Worm (Caenorhabditis elegans) whole organism, L2 larva: ENCODE measurements around the gene C29F9.6.
"Not testable (repeated sequence)": the region's sequence is repeated elsewhere in the genome, so short reads cannot be mapped to it uniquely, and the experiment has no call there.

Source experiments
- C34F6.9 ChIP-seq: fragments of 150-350 bp; optimal IDR thresholded peaks from 2 replicates; lab custom pipeline; 2014; ENCODE audit warnings: missing biosample characterization, missing genetic modification characterization
- F13H6.1 ChIP-seq: sonication (generic microtip); optimal IDR thresholded peaks from 2 replicates; lab custom pipeline; 2016; ENCODE audit warnings: missing genetic modification characterization, missing compliant biosample characterization
- R02D3.7 ChIP-seq: fragments of 150-350 bp; optimal IDR thresholded peaks from 2 replicates; lab custom pipeline; 2014; ENCODE audit warnings: missing biosample characterization, missing genetic modification characterization
- Y55F3AM.14 ChIP-seq: fragments of 200-800 bp; sonication (Bioruptor generic); optimal IDR thresholded peaks from 2 replicates; lab custom pipeline; 2018; ENCODE audit warnings: mild to moderate bottlenecking, missing genetic modification characterization, missing compliant biosample characterization
- ZK546.5 ChIP-seq: sonication (generic microtip); optimal IDR thresholded peaks from 2 replicates; lab custom pipeline; 2017; ENCODE audit warnings: missing biosample characterization, missing genetic modification characterization
- alr-1 ChIP-seq: fragments of 150-350 bp; optimal IDR thresholded peaks from 2 replicates; lab custom pipeline; 2014; ENCODE audit warnings: missing biosample characterization, missing genetic modification characterization
- aly-2 ChIP-seq: fragments of 150-350 bp; optimal IDR thresholded peaks from 2 replicates; lab custom pipeline; 2014; ENCODE audit warnings: missing biosample characterization, missing genetic modification characterization
- ama-1 ChIP-seq: fragments of 150-350 bp; optimal IDR thresholded peaks from 2 replicates; lab custom pipeline; 2018; ENCODE audit warnings: inconsistent platforms
- blmp-1 ChIP-seq: sonication (generic microtip); optimal IDR thresholded peaks from 2 replicates; lab custom pipeline; 2017; ENCODE audit warnings: missing genetic modification characterization, mild to moderate bottlenecking, missing compliant biosample characterization, antibody characterized with exemption, moderate library complexity; ENCODE audit not compliant: insufficient read depth
- ceh-82 ChIP-seq: fragments of 150-350 bp; optimal IDR thresholded peaks from 2 replicates; lab custom pipeline; 2014; ENCODE audit warnings: missing biosample characterization, missing genetic modification characterization
- crh-2 ChIP-seq: sonication (generic microtip); optimal IDR thresholded peaks from 2 replicates; lab custom pipeline; 2017; ENCODE audit warnings: missing biosample characterization, missing genetic modification characterization
- dmd-4 ChIP-seq: sonication (generic microtip); optimal IDR thresholded peaks from 2 replicates; lab custom pipeline; 2017; ENCODE audit warnings: missing biosample characterization, missing genetic modification characterization
- egl-27 ChIP-seq: sonication (generic microtip); optimal IDR thresholded peaks from 3 replicates; lab custom pipeline; 2017; ENCODE audit warnings: missing biosample characterization, missing genetic modification reagents, missing genetic modification characterization
- elt-1 ChIP-seq: fragments of 150-350 bp; optimal IDR thresholded peaks from 2 replicates; lab custom pipeline; 2014; ENCODE audit warnings: missing biosample characterization, missing genetic modification characterization
- fos-1 ChIP-seq: fragments of 150-350 bp; optimal IDR thresholded peaks from 2 replicates; lab custom pipeline; 2014; ENCODE audit warnings: missing biosample characterization, missing genetic modification characterization
- gmeb-1 ChIP-seq: fragments of 150-350 bp; optimal IDR thresholded peaks from 2 replicates; lab custom pipeline; 2014; ENCODE audit warnings: missing biosample characterization, missing genetic modification characterization
- lin-11 ChIP-seq: fragments of 150-350 bp; sonication (generic microtip); optimal IDR thresholded peaks from 2 replicates; lab custom pipeline; 2014; ENCODE audit warnings: missing biosample characterization, missing genetic modification characterization, inconsistent platforms, mixed read lengths
- lin-13 ChIP-seq: fragments of 150-350 bp; optimal IDR thresholded peaks from 2 replicates; lab custom pipeline; 2014; ENCODE audit warnings: missing biosample characterization, missing genetic modification reagents, missing genetic modification characterization
- lin-39 ChIP-seq: fragments of 150-350 bp; optimal IDR thresholded peaks from 2 replicates; lab custom pipeline; 2014; ENCODE audit warnings: missing biosample characterization, missing genetic modification reagents, missing genetic modification characterization
- lsy-2 ChIP-seq, 2 experiments: fragments of 150-350 bp in 1 of 2; sonication (generic microtip) in 1 of 2; optimal IDR thresholded peaks; 2 replicates each; lab custom pipeline; 2014 to 2017; ENCODE audit warnings: missing biosample characterization in 2 of 2, missing genetic modification characterization in 2 of 2
- mab-5 ChIP-seq: fragments of 150-350 bp; optimal IDR thresholded peaks from 2 replicates; lab custom pipeline; 2014; ENCODE audit warnings: missing biosample characterization, missing genetic modification characterization
- mbf-1 ChIP-seq: sonication (generic microtip); optimal IDR thresholded peaks from 2 replicates; lab custom pipeline; 2017; ENCODE audit warnings: missing biosample characterization, missing genetic modification characterization
- mdl-1 ChIP-seq, 2 experiments: fragments of 150-350 bp in 1 of 2; sonication (generic microtip) in 1 of 2; optimal IDR thresholded peaks; 2 replicates each; lab custom pipeline; 2017; ENCODE audit warnings: missing biosample characterization in 2 of 2, missing genetic modification characterization in 2 of 2
- nhr-10 ChIP-seq: sonication (generic microtip); optimal IDR thresholded peaks from 2 replicates; lab custom pipeline; 2017; ENCODE audit warnings: missing biosample characterization, missing genetic modification characterization
- nhr-11 ChIP-seq: fragments of 150-350 bp; optimal IDR thresholded peaks from 2 replicates; lab custom pipeline; 2014; ENCODE audit warnings: missing biosample characterization, missing genetic modification characterization
- nhr-12 ChIP-seq: fragments of 150-350 bp; optimal IDR thresholded peaks from 2 replicates; lab custom pipeline; 2014; ENCODE audit warnings: missing biosample characterization, missing genetic modification characterization
- nhr-129 ChIP-seq: fragments of 150-350 bp; optimal IDR thresholded peaks from 2 replicates; lab custom pipeline; 2014; ENCODE audit warnings: missing biosample characterization, missing genetic modification characterization
- nhr-21 ChIP-seq: fragments of 150-350 bp; optimal IDR thresholded peaks from 2 replicates; lab custom pipeline; 2014; ENCODE audit warnings: missing biosample characterization, missing genetic modification characterization
- nhr-23 ChIP-seq: fragments of 150-350 bp; optimal IDR thresholded peaks from 2 replicates; lab custom pipeline; 2014; ENCODE audit warnings: missing biosample characterization, missing genetic modification reagents, missing genetic modification characterization
- nhr-237 ChIP-seq: fragments of 150-350 bp; optimal IDR thresholded peaks from 2 replicates; lab custom pipeline; 2014; ENCODE audit warnings: missing biosample characterization, missing genetic modification characterization
- nhr-25 ChIP-seq: fragments of 150-350 bp; sonication (generic microtip); optimal IDR thresholded peaks from 3 replicates; lab custom pipeline; 2014; ENCODE audit warnings: missing biosample characterization, missing genetic modification characterization
- nhr-6 ChIP-seq: fragments of 150-350 bp; optimal IDR thresholded peaks from 2 replicates; lab custom pipeline; 2014; ENCODE audit warnings: missing biosample characterization, missing genetic modification characterization
- nhr-77 ChIP-seq: fragments of 150-350 bp; optimal IDR thresholded peaks from 2 replicates; lab custom pipeline; 2014; ENCODE audit warnings: missing biosample characterization, missing genetic modification characterization
- peb-1 ChIP-seq: fragments of 150-350 bp; optimal IDR thresholded peaks from 2 replicates; lab custom pipeline; 2014; ENCODE audit warnings: missing biosample characterization, missing genetic modification characterization
- sem-4 ChIP-seq: fragments of 150-350 bp; optimal IDR thresholded peaks from 2 replicates; lab custom pipeline; 2014; ENCODE audit warnings: missing biosample characterization, missing genetic modification reagents, missing genetic modification characterization
- sma-9 ChIP-seq, 2 experiments: fragments of 150-350 bp in 1 of 2; sonication (generic microtip) in 1 of 2; optimal IDR thresholded peaks; 2 replicates each; lab custom pipeline; 2014 to 2016; ENCODE audit warnings: missing genetic modification characterization in 2 of 2, mild to moderate bottlenecking in 1 of 2, missing biosample characterization in 1 of 2, missing compliant biosample characterization in 1 of 2, missing genetic modification reagents in 1 of 2, moderate library complexity in 1 of 2
- snpc-4 ChIP-seq: fragments of 150-350 bp; optimal IDR thresholded peaks from 2 replicates; lab custom pipeline; 2014; ENCODE audit warnings: missing biosample characterization, missing genetic modification characterization
- unc-55 ChIP-seq: fragments of 150-350 bp; sonication (generic microtip); optimal IDR thresholded peaks from 3 replicates; lab custom pipeline; 2014; ENCODE audit warnings: missing biosample characterization, missing genetic modification reagents, missing genetic modification characterization
- unc-62 ChIP-seq: fragments of 150-350 bp; optimal IDR thresholded peaks from 2 replicates; lab custom pipeline; 2014; ENCODE audit warnings: missing biosample characterization, missing genetic modification reagents, missing genetic modification characterization
- zag-1 ChIP-seq: fragments of 150-350 bp; optimal IDR thresholded peaks from 2 replicates; lab custom pipeline; 2014; ENCODE audit warnings: missing biosample characterization, missing genetic modification characterization
- ztf-1 ChIP-seq: fragments of 200-800 bp; sonication (Bioruptor generic); conservative IDR thresholded peaks from 2 replicates; pipeline ENCODE4 v1.3.6; 2022; ENCODE audit warnings: missing genetic modification characterization, missing compliant biosample characterization
- ztf-11 ChIP-seq: sonication (generic microtip); optimal IDR thresholded peaks from 2 replicates; lab custom pipeline; 2017; ENCODE audit warnings: missing biosample characterization, missing genetic modification characterization
- ztf-4 ChIP-seq: fragments of 150-350 bp; optimal IDR thresholded peaks from 2 replicates; lab custom pipeline; 2014; ENCODE audit warnings: missing biosample characterization, missing genetic modification characterization

The C29F9.6 gene

DNA sequence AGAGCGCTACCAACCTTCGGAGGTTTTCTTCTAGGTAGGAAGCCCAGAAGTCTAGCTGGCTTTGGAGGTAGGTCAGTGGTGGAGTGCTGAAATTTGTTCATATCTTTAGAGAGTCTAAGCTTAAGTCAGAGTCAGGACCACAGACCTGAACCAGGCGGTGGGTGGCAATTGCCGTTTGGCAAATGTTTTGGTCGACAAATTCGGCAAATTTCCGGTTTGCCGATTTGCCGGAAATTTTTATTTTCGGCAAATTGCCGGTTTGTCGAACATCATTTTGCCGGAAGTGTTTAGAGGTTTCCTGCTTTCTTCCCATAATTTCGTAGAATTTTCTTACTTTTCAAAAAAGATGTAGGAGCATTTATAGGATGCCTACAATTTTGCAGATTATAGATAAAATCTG is 15.9 kb upstream of the C29F9.6 start, which contains the start of gene C29F9.9:
Gene C29F9.9, minus strand, starts transcription at position 101 of the 400 bp plus-strand sequence.
- not testable (repeated sequence) for TF ChIP-seq lin-13; nhr-25 (tag; lab: Kevin White, UChicago); lin-39 (tag; lab: Kevin White, UChicago)

DNA sequence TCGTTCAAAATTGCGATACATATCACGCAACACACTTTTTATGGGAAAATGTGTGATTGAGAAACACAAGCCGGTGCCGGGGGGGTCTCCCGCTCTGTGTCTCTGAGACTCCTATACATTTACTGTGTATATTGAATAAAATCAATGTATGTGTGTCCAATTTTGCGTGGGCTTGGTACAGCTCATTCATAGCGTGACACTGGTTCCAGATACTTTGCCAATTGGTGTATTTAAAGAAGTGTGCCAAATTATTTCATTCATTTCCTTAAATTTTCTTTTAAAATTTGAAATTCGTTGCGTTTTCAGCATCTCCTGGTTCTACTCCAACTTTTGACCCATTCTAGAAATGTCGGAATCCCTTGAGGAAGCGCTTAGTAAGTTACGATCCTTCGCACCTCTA is 2.5 kb downstream of the C29F9.6 start, which contains the start of gene C29F9.5:
Gene C29F9.5, plus strand, starts transcription at position 301 of the 400 bp plus-strand sequence.
- TF ChIP-seq lin-11 (tag; lab: Kevin White, UChicago): no peak
- TF ChIP-seq ama-1 (lab: Kevin White, UChicago): no peak
- no peak for TF ChIP-seq nhr-10 (tag; lab: Kevin White, UChicago)
- no peak for TF ChIP-seq lin-13
- TF ChIP-seq ceh-82 (tag; lab: Kevin White, UChicago): no peak
- TF ChIP-seq ztf-4: no peak
- no peak for TF ChIP-seq nhr-23 (tag; lab: Kevin White, UChicago)
- no peak for TF ChIP-seq fos-1 (tag; lab: Kevin White, UChicago)
- no peak for TF ChIP-seq blmp-1 (tag; lab: Kevin White, UChicago)
- TF ChIP-seq lsy-2 (tag; optimal IDR thresholded peaks at IDR 0.05; lab: Kevin White, UChicago): no peak
- TF ChIP-seq nhr-77 (tag; lab: Kevin White, UChicago): no peak
- TF ChIP-seq nhr-129: no peak
- no peak for TF ChIP-seq lin-39 (tag; lab: Kevin White, UChicago)

DNA sequence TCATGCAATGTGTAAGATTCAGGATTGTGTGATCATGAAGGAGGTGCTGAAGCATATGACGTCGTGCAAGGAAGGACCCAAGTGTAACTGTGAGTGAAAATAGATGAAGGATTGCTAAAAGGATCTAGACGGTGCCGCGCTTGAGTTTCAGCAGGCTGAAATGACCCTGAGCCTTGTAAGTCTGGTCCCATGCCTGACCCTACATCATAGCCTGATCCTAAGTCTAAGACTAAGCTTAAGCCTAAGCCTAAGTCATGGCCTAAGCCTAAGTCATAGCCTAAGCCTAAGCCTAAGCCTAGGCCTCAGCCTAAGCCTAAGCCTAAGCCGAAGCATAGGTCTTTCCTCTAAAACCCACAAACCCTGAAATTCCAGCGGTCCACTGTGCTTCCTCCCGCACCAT is 3.2 kb downstream of the C29F9.6 start:
- no peak for TF ChIP-seq R02D3.7 (tag; lab: Kevin White, UChicago)
- TF ChIP-seq mdl-1 (tag; optimal IDR thresholded peaks at IDR 0.05; lab: Kevin White, UChicago): no peak
- TF ChIP-seq nhr-237 (tag; lab: Kevin White, UChicago): no peak
- TF ChIP-seq snpc-4 (tag; lab: Kevin White, UChicago): no peak

DNA sequence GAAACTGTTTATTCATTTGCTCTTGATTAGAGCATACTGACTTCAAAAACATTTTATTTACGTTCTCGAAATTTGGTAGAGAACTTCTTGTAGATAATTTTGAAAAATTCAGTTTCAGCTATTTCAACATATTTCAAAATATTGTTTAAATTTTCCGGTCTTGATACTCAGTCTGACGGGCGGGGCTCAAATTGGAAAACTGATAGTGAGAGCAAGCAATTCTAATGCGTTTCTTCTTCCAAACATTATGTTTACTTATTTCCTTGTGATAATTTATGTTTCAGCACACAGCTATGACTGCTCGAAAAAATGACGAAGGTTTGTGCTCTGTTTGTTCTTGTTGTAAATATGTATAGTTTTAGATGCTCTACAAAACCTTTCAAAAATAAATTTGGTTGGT is 5.5 kb downstream of the C29F9.6 start, which contains the start of gene pals-24:
Gene pals-24, plus strand, starts transcription at position 237 of the 400 bp plus-strand sequence.
- TF ChIP-seq F13H6.1 (tag; lab: Kevin White, UChicago): peak; percentile 8
- no peak for TF ChIP-seq lin-13
- no peak for TF ChIP-seq unc-62 (GFP tag; lab: Kevin White, UChicago)
- TF ChIP-seq nhr-77 (tag; lab: Kevin White, UChicago): no peak
- no peak for TF ChIP-seq ZK546.5
- TF ChIP-seq ztf-1 (GFP tag; lab: Robert Waterston, UW): no peak
- TF ChIP-seq lin-39 (tag; lab: Kevin White, UChicago): no peak
- no peak for TF ChIP-seq peb-1
- no peak for TF ChIP-seq elt-1
- no peak for TF ChIP-seq nhr-23 (tag; lab: Kevin White, UChicago)
- TF ChIP-seq crh-2 (tag; lab: Kevin White, UChicago): peak; percentile 16
- no peak for TF ChIP-seq Y55F3AM.14 (GFP tag; lab: Kevin White, UChicago)
- no peak for TF ChIP-seq R02D3.7 (tag; lab: Kevin White, UChicago)
- TF ChIP-seq nhr-11: no peak
- TF ChIP-seq mbf-1 (tag; lab: Kevin White, UChicago): no peak
- no peak for TF ChIP-seq ztf-4
- TF ChIP-seq nhr-6 (tag; lab: Kevin White, UChicago): no peak
- TF ChIP-seq fos-1 (tag; lab: Kevin White, UChicago): peak; percentile 84
- no peak for TF ChIP-seq unc-55
- no peak for TF ChIP-seq C34F6.9 (tag; lab: Kevin White, UChicago)
- TF ChIP-seq nhr-21: no peak
- peak; percentile 8 for TF ChIP-seq sma-9 (GFP tag; optimal IDR thresholded peaks at IDR 0.05; lab: Kevin White, UChicago)
- no peak for TF ChIP-seq sma-9 (tag; optimal IDR thresholded peaks at IDR 0.05; lab: Kevin White, UChicago)
- no peak for TF ChIP-seq aly-2 (tag; lab: Kevin White, UChicago)
- TF ChIP-seq ztf-11: no peak
- no peak for TF ChIP-seq mab-5 (tag; lab: Kevin White, UChicago)
- TF ChIP-seq zag-1 (tag; lab: Kevin White, UChicago): no peak
- no peak for TF ChIP-seq snpc-4 (tag; lab: Kevin White, UChicago)
- TF ChIP-seq nhr-25 (tag; lab: Kevin White, UChicago): no peak
- peak; percentile 26 for TF ChIP-seq gmeb-1 (tag; lab: Kevin White, UChicago)
- no peak for TF ChIP-seq dmd-4 (tag; lab: Kevin White, UChicago)
- TF ChIP-seq ceh-82 (tag; lab: Kevin White, UChicago): no peak
- no peak for TF ChIP-seq egl-27 (tag; lab: Kevin White, UChicago)
- TF ChIP-seq sem-4 (tag; lab: Kevin White, UChicago): no peak
- TF ChIP-seq nhr-129: no peak
- no peak for TF ChIP-seq alr-1 (tag; lab: Kevin White, UChicago)
- no peak for TF ChIP-seq nhr-10 (tag; lab: Kevin White, UChicago)
- no peak for TF ChIP-seq nhr-12
